Fruit fly (Drosophila melanogaster) whole organism, embryonic: ENCODE measurements around the gene RtcB.

ENCODE experiments used
- Blimp-1 ChIP-seq: fragments of 200-800 bp; sonication (Bioruptor generic); optimal IDR thresholded peaks from 3 replicates; lab custom pipeline; 2018; ENCODE audit warnings: missing biosample characterization, missing genetic modification characterization, mild to moderate bottlenecking, moderate library complexity, missing genetic modification reagents
- CG10565 ChIP-seq: fragments of 200-800 bp; sonication (Bioruptor generic); optimal IDR thresholded peaks from 3 replicates; lab custom pipeline; 2016; ENCODE audit warnings: missing biosample characterization, mild to moderate bottlenecking, missing genetic modification characterization
- CG11723 ChIP-seq: fragments of 200-800 bp; sonication (Bioruptor generic); optimal IDR thresholded peaks from 2 replicates; lab custom pipeline; 2017; ENCODE audit warnings: missing biosample characterization, mild to moderate bottlenecking, missing genetic modification characterization
- CG12071 ChIP-seq: fragments of 200-800 bp; sonication (Bioruptor generic); optimal IDR thresholded peaks from 3 replicates; lab custom pipeline; 2018; ENCODE audit warnings: missing biosample characterization, mild to moderate bottlenecking, missing genetic modification characterization
- CG12219 ChIP-seq: fragments of 200-800 bp; sonication (Bioruptor generic); optimal IDR thresholded peaks from 3 replicates; lab custom pipeline; 2018; ENCODE audit warnings: missing biosample characterization, mild to moderate bottlenecking, missing genetic modification characterization
- CG12236 ChIP-seq: fragments of 200-800 bp; sonication (Bioruptor generic); optimal IDR thresholded peaks from 2 replicates; lab custom pipeline; 2016; ENCODE audit warnings: missing biosample characterization, missing genetic modification characterization
- CG13287 ChIP-seq: fragments of 200-800 bp; sonication (Bioruptor generic); IDR thresholded peaks from 2 replicates; pipeline ENCODE4 v1.3.6; 2022; ENCODE audit warnings: missing biosample characterization, missing genetic modification characterization; ENCODE audit not compliant: partially characterized antibody
- CG13624 ChIP-seq: fragments of 200-800 bp; sonication (Bioruptor generic); optimal IDR thresholded peaks from 2 replicates; lab custom pipeline; 2016; ENCODE audit warnings: missing biosample characterization, missing genetic modification characterization
- CG15514 ChIP-seq: fragments of 200-800 bp; sonication (Bioruptor generic); optimal IDR thresholded peaks from 3 replicates; lab custom pipeline; 2017; ENCODE audit warnings: missing biosample characterization, missing genetic modification characterization, mild to moderate bottlenecking, moderate library complexity, missing genetic modification reagents
- CG16779 ChIP-seq: fragments of 200-800 bp; sonication (Bioruptor generic); IDR thresholded peaks from 2 replicates; pipeline ENCODE4 v1.3.6; 2022; ENCODE audit warnings: missing biosample characterization, missing genetic modification characterization
- CG2875 ChIP-seq: fragments of 200-800 bp; sonication (Bioruptor generic); optimal IDR thresholded peaks from 2 replicates; lab custom pipeline; 2017; ENCODE audit warnings: missing biosample characterization, mild to moderate bottlenecking, missing genetic modification characterization, missing genetic modification reagents
- CG4282 ChIP-seq: fragments of 200-800 bp; sonication (Bioruptor generic); optimal IDR thresholded peaks from 2 replicates; lab custom pipeline; 2016; ENCODE audit warnings: missing biosample characterization, missing genetic modification characterization
- CG6813 ChIP-seq: fragments of 200-800 bp; sonication (Bioruptor generic); optimal IDR thresholded peaks from 2 replicates; lab custom pipeline; 2017; ENCODE audit warnings: missing biosample characterization, missing genetic modification characterization, mild to moderate bottlenecking, moderate library complexity, missing genetic modification reagents
- CG7556 ChIP-seq: fragments of 200-800 bp; sonication (Bioruptor generic); optimal IDR thresholded peaks from 2 replicates; lab custom pipeline; 2017; ENCODE audit warnings: missing biosample characterization, mild to moderate bottlenecking, missing genetic modification characterization
- CG7928 ChIP-seq: fragments of 200-800 bp; sonication (Bioruptor generic); optimal IDR thresholded peaks from 2 replicates; lab custom pipeline; 2017; ENCODE audit warnings: missing biosample characterization, mild to moderate bottlenecking, missing genetic modification characterization
- CG9437 ChIP-seq: fragments of 200-800 bp; sonication (Bioruptor generic); optimal IDR thresholded peaks from 2 replicates; lab custom pipeline; 2018; ENCODE audit warnings: missing biosample characterization, mild to moderate bottlenecking, missing genetic modification characterization
- CG9609 ChIP-seq: fragments of 200-800 bp; sonication (Bioruptor generic); optimal IDR thresholded peaks from 3 replicates; lab custom pipeline; 2016; ENCODE audit warnings: missing biosample characterization, missing genetic modification characterization
- CkIIα-i1 ChIP-seq: fragments of 200-800 bp; sonication (Bioruptor generic); IDR thresholded peaks from 2 replicates; pipeline ENCODE4 v1.3.6; 2022; ENCODE audit warnings: missing biosample characterization, missing genetic modification characterization
- Dfd ChIP-seq, 2 experiments: fragments of >200 bp; optimal IDR thresholded peaks; 2 replicates each; lab custom pipeline; 2017; ENCODE audit warnings: missing biosample characterization in 2 of 2, missing genetic modification characterization in 2 of 2
- Dip3 ChIP-seq: fragments of 200-800 bp; sonication (Bioruptor generic); optimal IDR thresholded peaks from 3 replicates; lab custom pipeline; 2016; ENCODE audit warnings: missing biosample characterization, missing genetic modification characterization
- Eip74EF ChIP-seq, 2 experiments: fragments of 200-800 bp in 1 of 2; fragments of >200 bp in 1 of 2; sonication (Bioruptor generic) in 1 of 2; optimal IDR thresholded peaks; 2 replicates each; lab custom pipeline; 2017 to 2019; ENCODE audit warnings: missing biosample characterization in 2 of 2, missing genetic modification characterization in 2 of 2, mild to moderate bottlenecking in 1 of 2, moderate library complexity in 1 of 2
- H15 ChIP-seq: fragments of 200-800 bp; sonication (Bioruptor generic); IDR thresholded peaks from 3 replicates; pipeline ENCODE4 v1.3.6; 2022; ENCODE audit warnings: missing biosample characterization, missing genetic modification characterization
- HLHmδ ChIP-seq: fragments of 200-800 bp; sonication (Bioruptor generic); optimal IDR thresholded peaks from 2 replicates; lab custom pipeline; 2018; ENCODE audit warnings: missing biosample characterization, mild to moderate bottlenecking, missing genetic modification characterization, moderate library complexity
- HmgD ChIP-seq: fragments of 200-800 bp; sonication (Bioruptor generic); optimal IDR thresholded peaks from 3 replicates; lab custom pipeline; 2016; ENCODE audit warnings: missing biosample characterization, missing genetic modification characterization
- Hmr ChIP-seq: fragments of 200-800 bp; sonication (Bioruptor generic); optimal IDR thresholded peaks from 3 replicates; lab custom pipeline; 2017; ENCODE audit warnings: mild to moderate bottlenecking, missing biosample characterization, missing genetic modification reagents, missing genetic modification characterization
- MESR4 ChIP-seq: fragments of 200-800 bp; sonication (Bioruptor generic); optimal IDR thresholded peaks from 2 replicates; lab custom pipeline; 2018; ENCODE audit warnings: missing biosample characterization, mild to moderate bottlenecking, missing genetic modification characterization, moderate library complexity
- MTF-1 ChIP-seq: fragments of 200-800 bp; sonication (Bioruptor generic); optimal IDR thresholded peaks from 2 replicates; lab custom pipeline; 2018; ENCODE audit warnings: missing biosample characterization, mild to moderate bottlenecking, missing genetic modification characterization, borderline replicate concordance
- Nf-YB ChIP-seq: fragments of 200-800 bp; sonication (Bioruptor generic); optimal IDR thresholded peaks from 3 replicates; lab custom pipeline; 2019; ENCODE audit warnings: missing biosample characterization, mild to moderate bottlenecking, missing genetic modification characterization, moderate library complexity
- Oli ChIP-seq: fragments of 200-800 bp; sonication (Bioruptor generic); optimal IDR thresholded peaks from 2 replicates; lab custom pipeline; 2018; ENCODE audit warnings: missing biosample characterization, mild to moderate bottlenecking, missing genetic modification characterization, moderate library complexity
- Spps ChIP-seq: fragments of 200-800 bp; sonication (Bioruptor generic); optimal IDR thresholded peaks from 2 replicates; lab custom pipeline; 2018; ENCODE audit warnings: missing biosample characterization, mild to moderate bottlenecking, missing genetic modification characterization
- Sry-β ChIP-seq: fragments of 200-800 bp; sonication (Bioruptor generic); optimal IDR thresholded peaks from 2 replicates; lab custom pipeline; 2018; ENCODE audit warnings: missing biosample characterization, mild to moderate bottlenecking, missing genetic modification characterization, moderate library complexity
- ab ChIP-seq: fragments of 200-800 bp; sonication (Bioruptor generic); optimal IDR thresholded peaks from 2 replicates; lab custom pipeline; 2016; ENCODE audit warnings: missing biosample characterization, missing genetic modification characterization
- bigmax ChIP-seq: fragments of 200-800 bp; sonication (Bioruptor generic); optimal IDR thresholded peaks from 2 replicates; lab custom pipeline; 2018; ENCODE audit warnings: missing biosample characterization, mild to moderate bottlenecking, missing genetic modification characterization
- dmrt11E ChIP-seq: fragments of 200-800 bp; sonication (Bioruptor generic); optimal IDR thresholded peaks from 3 replicates; lab custom pipeline; 2018; ENCODE audit warnings: missing biosample characterization, mild to moderate bottlenecking, missing genetic modification characterization, moderate library complexity
- en ChIP-seq: fragments of 200-800 bp; sonication (Bioruptor generic); optimal IDR thresholded peaks from 2 replicates; lab custom pipeline; 2016; ENCODE audit warnings: missing biosample characterization, missing genetic modification characterization
- esg ChIP-seq: fragments of 200-800 bp; sonication (Bioruptor generic); conservative IDR thresholded peaks from 2 replicates; pipeline ENCODE4 v1.3.6; 2022; ENCODE audit warnings: missing biosample characterization, missing genetic modification characterization
- gem ChIP-seq: fragments of 200-800 bp; sonication (Bioruptor generic); optimal IDR thresholded peaks from 2 replicates; lab custom pipeline; 2019; ENCODE audit warnings: missing biosample characterization, mild to moderate bottlenecking, missing genetic modification characterization, moderate library complexity
- hkb ChIP-seq, 2 experiments: fragments of 200-800 bp in 1 of 2; fragments of >200 bp in 1 of 2; sonication (Bioruptor generic) in 1 of 2; IDR thresholded peaks in 1 of 2; optimal IDR thresholded peaks in 1 of 2; 2 replicates each; pipeline versions ENCODE4 v1.3.6 to Lab custom; 2017 to 2022; ENCODE audit warnings: missing biosample characterization in 1 of 2, missing genetic modification characterization in 1 of 2
- lmd ChIP-seq: fragments of 200-800 bp; sonication (Bioruptor generic); IDR thresholded peaks from 2 replicates; pipeline ENCODE4 v1.3.6; 2022; ENCODE audit warnings: missing biosample characterization, missing genetic modification characterization
- pho ChIP-seq: fragments of 200-800 bp; sonication (Bioruptor generic); optimal IDR thresholded peaks from 2 replicates; lab custom pipeline; 2016; ENCODE audit warnings: missing biosample characterization, missing genetic modification characterization
- row ChIP-seq: fragments of 200-800 bp; sonication (Bioruptor generic); IDR thresholded peaks from 3 replicates; pipeline ENCODE4 v1.3.6; 2022; ENCODE audit warnings: missing biosample characterization, missing genetic modification characterization
- scrt ChIP-seq: fragments of 200-800 bp; sonication (Bioruptor generic); optimal IDR thresholded peaks from 2 replicates; lab custom pipeline; 2018; ENCODE audit warnings: missing biosample characterization, mild to moderate bottlenecking, missing genetic modification characterization, moderate library complexity
- sqz ChIP-seq: fragments of 200-800 bp; sonication (Bioruptor generic); optimal IDR thresholded peaks from 3 replicates; lab custom pipeline; 2018; ENCODE audit warnings: missing biosample characterization, mild to moderate bottlenecking, missing genetic modification characterization
- tna ChIP-seq: fragments of 200-800 bp; sonication (Bioruptor generic); IDR thresholded peaks from 2 replicates; pipeline ENCODE4 v1.3.6; 2022; ENCODE audit warnings: missing biosample characterization, missing genetic modification characterization; ENCODE audit not compliant: partially characterized antibody
- toy ChIP-seq: fragments of 200-800 bp; sonication (Bioruptor generic); IDR thresholded peaks from 2 replicates; pipeline ENCODE4 v1.3.6; 2022; ENCODE audit warnings: missing biosample characterization, missing genetic modification characterization
- vfl ChIP-seq: fragments of 200-800 bp; sonication (Bioruptor generic); optimal IDR thresholded peaks from 2 replicates; lab custom pipeline; 2016; ENCODE audit warnings: missing biosample characterization, missing genetic modification characterization
- zen2 ChIP-seq: fragments of 200-800 bp; sonication (Bioruptor generic); IDR thresholded peaks from 3 replicates; pipeline ENCODE4 v1.3.6; 2022; ENCODE audit warnings: missing biosample characterization, missing genetic modification characterization; ENCODE audit not compliant: partially characterized antibody

Gene RtcB

dm6 chr2L:19452535-19453317, 22.3 kb downstream of the RtcB start (continued):
- TF ChIP-seq Nf-YB (GFP tag; lab: Kevin White, UChicago): no peak
- peak; percentile 3 for TF ChIP-seq CG11723 (GFP tag; lab: Kevin White, UChicago)
- no peak; the same call in 2 of the 3 replicates for TF ChIP-seq zen2 (GFP tag; lab: Robert Waterston, UW)
- no peak for TF ChIP-seq CG9609 (GFP tag; lab: Kevin White, UChicago)
- TF ChIP-seq CG9437 (GFP tag; lab: Kevin White, UChicago): no peak
- TF ChIP-seq MTF-1 (GFP tag; lab: Kevin White, UChicago): no peak
- TF ChIP-seq sqz (GFP tag; lab: Kevin White, UChicago): peak; percentile 80
- no peak for TF ChIP-seq scrt (GFP tag; lab: Kevin White, UChicago)
- TF ChIP-seq CkIIα-i1: no peak
- no peak for TF ChIP-seq vfl (GFP tag; lab: Kevin White, UChicago)
- no peak for TF ChIP-seq CG12071 (GFP tag; lab: Kevin White, UChicago)
- no peak for TF ChIP-seq CG12219 (GFP tag; lab: Kevin White, UChicago)
- no peak for TF ChIP-seq Hmr (GFP tag; lab: Kevin White, UChicago)
- TF ChIP-seq MESR4 (GFP tag; lab: Kevin White, UChicago): no peak
- peak; percentile 34 for TF ChIP-seq Dip3 (GFP tag; lab: Kevin White, UChicago)
- no peak for TF ChIP-seq dmrt11E
- TF ChIP-seq Eip74EF (GFP tag; optimal IDR thresholded peaks at IDR 0.05; lab: Kevin White, UChicago): no peak
- TF ChIP-seq CG7928 (GFP tag; lab: Kevin White, UChicago): no peak
- TF ChIP-seq CG6813 (GFP tag; lab: Kevin White, UChicago): no peak
- peak; percentile 39 for TF ChIP-seq CG13287
- TF ChIP-seq CG10565 (GFP tag; lab: Kevin White, UChicago): no peak
- TF ChIP-seq bigmax (GFP tag; lab: Kevin White, UChicago): no peak
- no peak for TF ChIP-seq HmgD (GFP tag; lab: Kevin White, UChicago)
- TF ChIP-seq gem (tag; lab: Kevin White, UChicago): peak; percentile 44
- no peak for TF ChIP-seq Dfd (GFP tag; optimal IDR thresholded peaks at IDR 0.05; lab: Kevin White, UChicago)
- no peak for TF ChIP-seq toy
- no peak for TF ChIP-seq CG4282 (GFP tag; lab: Kevin White, UChicago)
- no peak for TF ChIP-seq Oli (tag; lab: Kevin White, UChicago)
- no peak for TF ChIP-seq ab
- TF ChIP-seq pho: no peak
- TF ChIP-seq CG7556 (GFP tag; lab: Kevin White, UChicago): no peak
- TF ChIP-seq Spps (tag; lab: Kevin White, UChicago): no peak
- TF ChIP-seq CG16779 (GFP tag; lab: Robert Waterston, UW): 0 out of 2 replicates have a peak, but pooled peaks have one; percentile 3
- no peak for TF ChIP-seq H15 (GFP tag; lab: Robert Waterston, UW)
- peak; percentile 56; the same call in 1 of the 2 replicates for TF ChIP-seq lmd (GFP tag; lab: Robert Waterston, UW)
- no peak for TF ChIP-seq Sry-β (GFP tag; lab: Kevin White, UChicago)
- TF ChIP-seq Blimp-1 (GFP tag; lab: Kevin White, UChicago): peak; percentile 4
- no peak for TF ChIP-seq CG15514 (GFP tag; lab: Kevin White, UChicago)
- TF ChIP-seq esg (GFP tag; lab: Robert Waterston, UW): no peak
- TF ChIP-seq CG13624 (GFP tag; lab: Kevin White, UChicago): no peak
- no peak for TF ChIP-seq CG2875 (GFP tag; lab: Kevin White, UChicago)
- TF ChIP-seq HLHmδ: peak; percentile 15
- TF ChIP-seq row: peak; percentile 73
- TF ChIP-seq CG12236: no peak
- no peak for TF ChIP-seq tna (GFP tag; lab: Robert Waterston, UW)
- TF ChIP-seq hkb (optimal IDR thresholded peaks at IDR 0.05; lab: Kevin White, UChicago): no peak
- TF ChIP-seq hkb (GFP tag; IDR thresholded peaks at IDR 0.05; lab: Robert Waterston, UW): peak; percentile 24; the same call in 1 of the 2 replicates
- no peak for TF ChIP-seq en (GFP tag; lab: Kevin White, UChicago)
